Fruit fly (Drosophila melanogaster): Measurements from ENCODE around the gene CG14298.

CG14298 gene

DNA sequence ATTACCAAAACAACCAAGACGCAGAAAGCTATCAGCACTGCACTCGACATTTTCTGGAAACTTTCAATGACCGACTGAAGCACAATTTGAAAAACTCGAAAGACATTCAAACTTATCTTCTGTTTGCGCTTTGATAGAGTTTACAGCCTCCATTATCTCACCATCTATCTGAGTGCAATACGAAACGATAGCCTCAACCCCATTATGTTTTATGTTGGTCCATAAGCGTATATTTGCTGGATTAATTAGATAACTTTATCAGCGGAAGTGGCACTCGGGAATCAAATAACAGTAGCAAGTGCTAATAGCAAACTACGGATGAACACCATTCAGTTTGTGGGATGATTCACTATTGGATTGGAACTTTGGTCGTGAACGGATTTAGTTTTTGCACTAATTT lies 27.5 kb downstream of the CG14298 start, which contains the start of gene CG34284:
Gene CG34284, minus strand, starts transcription at position 76 of the 400 bp plus-strand sequence.
- TF ChIP-seq bab1 (GFP tag; optimal IDR thresholded peaks at IDR 0.05) (no peak), CG14711 (tag; optimal IDR thresholded peaks at IDR 0.05) (no peak), CG33017 (tag; optimal IDR thresholded peaks at IDR 0.05) (peak; percentile 52), cic (GFP tag; optimal IDR thresholded peaks at IDR 0.05) (no peak)

DNA sequence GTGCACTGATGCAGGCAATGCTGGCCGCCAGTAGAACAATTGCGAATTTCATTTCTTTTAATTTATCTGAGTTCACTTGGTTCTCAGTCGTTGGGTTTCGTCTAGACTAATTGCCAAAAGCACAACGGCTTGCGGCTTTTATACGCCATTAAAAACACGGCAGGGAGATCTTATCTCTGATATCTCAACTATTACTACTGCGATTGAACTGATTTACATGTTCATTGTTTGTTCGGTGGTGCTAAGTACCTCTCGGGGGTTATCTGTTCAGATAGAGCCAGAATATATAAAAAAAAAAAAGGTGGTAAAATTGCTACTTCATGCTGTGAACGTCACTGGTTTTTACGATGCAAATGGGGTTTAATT lies 30.2 kb downstream of the CG14298 start, which contains the start of gene CG14292:
Gene CG14292, minus strand, starts transcription at position 101 of the 366 bp plus-strand sequence.
- no peak for TF ChIP-seq toe (GFP tag; optimal IDR thresholded peaks at IDR 0.05)
- no peak for TF ChIP-seq bab1 (GFP tag; optimal IDR thresholded peaks at IDR 0.05)
- no peak for TF ChIP-seq ovo (GFP tag; optimal IDR thresholded peaks at IDR 0.05)
- TF ChIP-seq Crg-1 (GFP tag; optimal IDR thresholded peaks at IDR 0.05) = no peak
- TF ChIP-seq Hr96 (GFP tag; optimal IDR thresholded peaks at IDR 0.05) = no peak
- no peak for TF ChIP-seq CG14711 (tag; optimal IDR thresholded peaks at IDR 0.05)

- TF ChIP-seq ovo (GFP tag; optimal IDR thresholded peaks at IDR 0.05) = no peak
- peak; percentile 34 for TF ChIP-seq pad (GFP tag; optimal IDR thresholded peaks at IDR 0.05)
- no peak for TF ChIP-seq Crg-1 (GFP tag; optimal IDR thresholded peaks at IDR 0.05)
- TF ChIP-seq cic (GFP tag; optimal IDR thresholded peaks at IDR 0.05) = peak; percentile 33
- TF ChIP-seq cnc (optimal IDR thresholded peaks at IDR 0.05) = no peak
- peak; percentile 47 for TF ChIP-seq tj (GFP tag; optimal IDR thresholded peaks at IDR 0.05)
- no peak for TF ChIP-seq CG1620 (GFP tag; optimal IDR thresholded peaks at IDR 0.05)
- TF ChIP-seq CG12768 (GFP tag; optimal IDR thresholded peaks at IDR 0.05) = peak; percentile 45
- peak; percentile 66 for TF ChIP-seq CG14711 (tag; optimal IDR thresholded peaks at IDR 0.05)
- TF ChIP-seq CG33017 (tag; optimal IDR thresholded peaks at IDR 0.05) = peak; percentile 82
- peak; percentile 46 for TF ChIP-seq CG11617 (GFP tag; optimal IDR thresholded peaks at IDR 0.05)
- TF ChIP-seq CG7045 (GFP tag; optimal IDR thresholded peaks at IDR 0.05) = peak; percentile 68
- no peak for TF ChIP-seq bab1 (GFP tag; optimal IDR thresholded peaks at IDR 0.05)
- no peak for TF ChIP-seq Hr96 (GFP tag; optimal IDR thresholded peaks at IDR 0.05)
- no peak for TF ChIP-seq Clk (GFP tag; optimal IDR thresholded peaks at IDR 0.05)
- peak; percentile 54 for TF ChIP-seq Mnt (GFP tag; optimal IDR thresholded peaks at IDR 0.05)
- TF ChIP-seq CG5204 (GFP tag; optimal IDR thresholded peaks at IDR 0.05) = no peak
- TF ChIP-seq CG7101 (tag; optimal IDR thresholded peaks at IDR 0.05) = peak; percentile 78
- TF ChIP-seq toe (GFP tag; optimal IDR thresholded peaks at IDR 0.05) = no peak
- TF ChIP-seq kay (GFP tag; ENCODE audit: borderline replicate concordance) = peak; percentile 91
Observed at dm6 chr3R:18905921-18906878, 30.9 kb downstream of the CG14298 start, which contains the start of gene EndoA. EndoA (plus strand) TSS chr3R:18906609.

dm6 chr3R:18910336-18910735 lies 35.0 kb downstream of the CG14298 start:
- peak; percentile 63 for TF ChIP-seq kay (GFP tag; ENCODE audit: borderline replicate concordance)
- TF ChIP-seq CG7101 (tag; optimal IDR thresholded peaks at IDR 0.05) = no peak

DNA sequence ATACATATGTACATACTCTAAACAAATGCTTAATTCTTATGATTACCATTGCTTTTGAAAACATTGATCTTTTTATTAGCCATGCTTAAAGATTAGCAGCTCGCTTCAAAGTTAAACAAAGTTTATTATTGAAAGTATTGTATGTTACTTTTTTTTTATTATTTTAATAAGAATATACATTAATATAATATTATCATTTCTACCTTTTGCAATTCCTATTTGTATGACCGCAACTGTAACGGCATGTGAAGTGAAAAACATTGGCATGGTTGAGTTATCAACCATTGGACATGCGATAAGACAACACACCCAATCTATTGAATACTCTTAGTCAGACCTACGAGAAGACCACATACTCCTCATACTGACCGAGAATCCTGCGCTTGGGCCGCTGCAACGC lies 35.6 kb downstream of the CG14298 start:
- TF ChIP-seq CG12768 (GFP tag; optimal IDR thresholded peaks at IDR 0.05) = no peak
- peak; percentile 12 for TF ChIP-seq CG7101 (tag; optimal IDR thresholded peaks at IDR 0.05)
- no peak for TF ChIP-seq pad (GFP tag; optimal IDR thresholded peaks at IDR 0.05)
- no peak for TF ChIP-seq CG5204 (GFP tag; optimal IDR thresholded peaks at IDR 0.05)

DNA sequence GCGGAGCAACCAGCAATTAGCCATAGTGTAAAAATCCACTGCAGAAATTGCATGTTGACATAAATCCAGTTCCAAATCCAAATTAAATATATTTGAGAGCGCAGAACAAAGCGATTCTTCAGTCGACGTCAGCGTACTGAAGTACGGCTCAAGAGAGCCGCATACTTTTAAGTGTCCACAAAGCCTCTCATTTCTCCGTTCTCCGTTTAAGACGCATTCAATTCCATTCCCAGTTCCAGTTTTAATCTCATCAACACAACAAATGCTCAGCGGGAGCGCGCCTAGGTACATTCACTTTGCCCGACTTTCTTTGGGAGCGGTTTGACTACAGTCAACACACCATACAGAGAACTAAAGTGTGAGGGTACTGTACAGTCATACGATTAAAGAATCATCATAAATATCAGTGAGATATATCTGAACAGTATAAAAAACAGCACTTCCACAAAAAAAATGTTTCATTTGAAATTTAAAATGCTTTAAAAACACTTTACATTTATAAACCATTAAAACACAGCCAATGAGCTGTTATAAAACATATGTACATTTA lies 37.5 kb downstream of the CG14298 start, which contains the start of gene Sgsh:
Gene Sgsh, minus strand, starts transcription at position 141 of the 550 bp plus-strand sequence.
- TF ChIP-seq toe (GFP tag; optimal IDR thresholded peaks at IDR 0.05) = no peak
- TF ChIP-seq Hr96 (GFP tag; optimal IDR thresholded peaks at IDR 0.05) = no peak
- no peak for TF ChIP-seq cic (GFP tag; optimal IDR thresholded peaks at IDR 0.05)
- no peak for TF ChIP-seq ovo (GFP tag; optimal IDR thresholded peaks at IDR 0.05)
- no peak for TF ChIP-seq CG7101 (tag; optimal IDR thresholded peaks at IDR 0.05)
- no peak for TF ChIP-seq Clk (GFP tag; optimal IDR thresholded peaks at IDR 0.05)
- TF ChIP-seq kay (GFP tag; ENCODE audit: borderline replicate concordance) = no peak
- no peak for TF ChIP-seq tj (GFP tag; optimal IDR thresholded peaks at IDR 0.05)
- TF ChIP-seq bab1 (GFP tag; optimal IDR thresholded peaks at IDR 0.05) = no peak
- no peak for TF ChIP-seq CG5204 (GFP tag; optimal IDR thresholded peaks at IDR 0.05)
- no peak for TF ChIP-seq CG1620 (GFP tag; optimal IDR thresholded peaks at IDR 0.05)
- TF ChIP-seq Crg-1 (GFP tag; optimal IDR thresholded peaks at IDR 0.05) = no peak
- TF ChIP-seq CG12768 (GFP tag; optimal IDR thresholded peaks at IDR 0.05) = no peak
- TF ChIP-seq CG11617 (GFP tag; optimal IDR thresholded peaks at IDR 0.05) = no peak
- TF ChIP-seq Mnt (GFP tag; optimal IDR thresholded peaks at IDR 0.05) = no peak
- TF ChIP-seq CG7045 (GFP tag; optimal IDR thresholded peaks at IDR 0.05) = no peak

All from whole organism, adult.